Fruit fly (Drosophila melanogaster) whole organism, wandering third instar larva: ENCODE data around the gene CG3123.
A peak's percentile ranks its signal among the peaks of the same experiment; 100 is the strongest.

Experiments used
- Abd-B ChIP-seq: fragments of >200 bp; optimal IDR thresholded peaks from 2 replicates; lab custom pipeline; 2017; ENCODE audit warnings: missing biosample characterization, missing genetic modification characterization
- CG9705 ChIP-seq: fragments of 200-800 bp; sonication (Bioruptor generic); optimal IDR thresholded peaks from 2 replicates; lab custom pipeline; 2018; ENCODE audit warnings: missing biosample characterization, mild to moderate bottlenecking, missing genetic modification characterization
- CrebA ChIP-seq: fragments of 200-800 bp; sonication (Bioruptor generic); optimal IDR thresholded peaks from 2 replicates; lab custom pipeline; 2016; ENCODE audit warnings: missing biosample characterization, mild to moderate bottlenecking, missing genetic modification characterization, borderline replicate concordance
- Dfd ChIP-seq: fragments of >200 bp; optimal IDR thresholded peaks from 2 replicates; lab custom pipeline; 2017; ENCODE audit warnings: missing biosample characterization, missing genetic modification characterization
- Dif ChIP-seq: fragments of 200-275, 200-300 bp; sonication (Bioruptor generic); optimal IDR thresholded peaks from 2 replicates; lab custom pipeline; 2018; ENCODE audit warnings: missing biosample characterization, missing genetic modification characterization; ENCODE audit not compliant: partially characterized antibody
- GATAd ChIP-seq: sonication (Bioruptor generic); optimal IDR thresholded peaks from 2 replicates; lab custom pipeline; 2016; ENCODE audit warnings: missing biosample characterization, missing genetic modification characterization
- Hnf4 ChIP-seq: fragments of 200-800 bp; sonication (Bioruptor generic); optimal IDR thresholded peaks from 2 replicates; lab custom pipeline; 2016; ENCODE audit warnings: missing biosample characterization, mild to moderate bottlenecking, missing genetic modification characterization
- Hr78 ChIP-seq: fragments of >200 bp; optimal IDR thresholded peaks from 2 replicates; lab custom pipeline; 2017; ENCODE audit warnings: missing biosample characterization, missing genetic modification characterization
- Hr83 ChIP-seq: fragments of 200-300 bp; sonication (Bioruptor generic); optimal IDR thresholded peaks from 2 replicates; lab custom pipeline; 2016; ENCODE audit warnings: missing biosample characterization, mild to moderate bottlenecking, missing genetic modification characterization, moderate library complexity; ENCODE audit not compliant: poor library complexity, severe bottlenecking
- Jra ChIP-seq: sonication (Bioruptor generic); optimal IDR thresholded peaks from 2 replicates; lab custom pipeline; 2016; ENCODE audit warnings: missing biosample characterization, missing genetic modification characterization
- Myc ChIP-seq: fragments of >200 bp; optimal IDR thresholded peaks from 2 replicates; lab custom pipeline; 2017
- N ChIP-seq: fragments of >200 bp; optimal IDR thresholded peaks from 2 replicates; lab custom pipeline; 2018; ENCODE audit warnings: missing biosample characterization, missing external identifiers, missing genetic modification characterization
- OdsH ChIP-seq: fragments of 200-800 bp; sonication (Bioruptor generic); optimal IDR thresholded peaks from 2 replicates; lab custom pipeline; 2016; ENCODE audit warnings: missing biosample characterization, mild to moderate bottlenecking, missing genetic modification characterization
- Rel ChIP-seq, 2 experiments: fragments of 200-800 bp; sonication (Bioruptor generic) in 1 of 2; optimal IDR thresholded peaks; 2 replicates in 1 of 2; 3 replicates in 1 of 2; lab custom pipeline; 2016 to 2019; ENCODE audit warnings: mild to moderate bottlenecking in 2 of 2, missing biosample characterization in 2 of 2, missing genetic modification characterization in 2 of 2, moderate library complexity in 1 of 2
- br ChIP-seq: fragments of 200-800 bp; sonication (Bioruptor generic); optimal IDR thresholded peaks from 2 replicates; lab custom pipeline; 2016; ENCODE audit warnings: missing biosample characterization, missing genetic modification characterization
- brk ChIP-seq: fragments of 200-800 bp; sonication (Bioruptor generic); optimal IDR thresholded peaks from 2 replicates; lab custom pipeline; 2016; ENCODE audit warnings: missing biosample characterization, mild to moderate bottlenecking, missing genetic modification characterization
- dl ChIP-seq, 2 experiments: fragments of 175-275, 200-275 bp in 1 of 2; fragments of 200-275 bp in 1 of 2; sonication (Bioruptor generic); optimal IDR thresholded peaks; lab custom pipeline; 2018; ENCODE audit warnings: mild to moderate bottlenecking in 2 of 2, missing biosample characterization in 2 of 2, missing genetic modification characterization in 2 of 2, moderate library complexity in 2 of 2; ENCODE audit not compliant: partially characterized antibody in 2 of 2, insufficient read depth in 1 of 2
- dmrt93B ChIP-seq: fragments of 200-800 bp; sonication (Bioruptor generic); optimal IDR thresholded peaks from 2 replicates; lab custom pipeline; 2018; ENCODE audit warnings: missing biosample characterization, mild to moderate bottlenecking, missing genetic modification characterization
- ey ChIP-seq: fragments of 200-800 bp; sonication (Bioruptor generic); optimal IDR thresholded peaks from 2 replicates; lab custom pipeline; 2016; ENCODE audit warnings: missing biosample characterization, missing genetic modification characterization
- foxo ChIP-seq, 2 experiments: fragments of 200-800 bp; sonication (Bioruptor generic); optimal IDR thresholded peaks; 2 replicates in 1 of 2; 3 replicates in 1 of 2; lab custom pipeline; 2016 to 2017; ENCODE audit warnings: missing biosample characterization in 2 of 2, missing genetic modification characterization in 2 of 2
- fru ChIP-seq: fragments of 200-800 bp; sonication (Bioruptor generic); optimal IDR thresholded peaks from 3 replicates; lab custom pipeline; 2016; ENCODE audit warnings: missing biosample characterization, mild to moderate bottlenecking, missing genetic modification characterization
- h ChIP-seq: fragments of 200-800 bp; sonication (Bioruptor generic); optimal IDR thresholded peaks from 3 replicates; lab custom pipeline; 2016; ENCODE audit warnings: missing biosample characterization, mild to moderate bottlenecking, missing genetic modification characterization
- jim ChIP-seq: fragments of 175-275, 200-325 bp; sonication (Bioruptor generic); optimal IDR thresholded peaks from 2 replicates; lab custom pipeline; 2016; ENCODE audit warnings: missing biosample characterization, mild to moderate bottlenecking, missing genetic modification characterization
- lola ChIP-seq: fragments of >200 bp; optimal IDR thresholded peaks from 2 replicates; lab custom pipeline; 2017; ENCODE audit warnings: missing biosample characterization, missing genetic modification characterization
- pan ChIP-seq: fragments of >200 bp; optimal IDR thresholded peaks from 2 replicates; lab custom pipeline; 2017
- psq ChIP-seq: fragments of 200-800 bp; sonication (Bioruptor generic); optimal IDR thresholded peaks from 3 replicates; lab custom pipeline; 2017; ENCODE audit warnings: missing biosample characterization, mild to moderate bottlenecking, missing genetic modification characterization, moderate library complexity
- rgr ChIP-seq: fragments of 200-800 bp; sonication (Bioruptor generic); optimal IDR thresholded peaks from 3 replicates; lab custom pipeline; 2016; ENCODE audit warnings: missing biosample characterization, mild to moderate bottlenecking, missing genetic modification characterization
- sage ChIP-seq: fragments of 200-800 bp; sonication (Bioruptor generic); optimal IDR thresholded peaks from 2 replicates; lab custom pipeline; 2016; ENCODE audit warnings: missing biosample characterization, mild to moderate bottlenecking, missing genetic modification characterization
- sv ChIP-seq: fragments of 200-800 bp; sonication (Bioruptor generic); optimal IDR thresholded peaks from 3 replicates; lab custom pipeline; 2016; ENCODE audit warnings: missing biosample characterization, missing genetic modification characterization
- tai ChIP-seq: sonication (Bioruptor generic); optimal IDR thresholded peaks from 2 replicates; lab custom pipeline; 2016; ENCODE audit warnings: missing biosample characterization, missing genetic modification characterization
- woc ChIP-seq: sonication (Bioruptor generic); optimal IDR thresholded peaks from 2 replicates; lab custom pipeline; 2016; ENCODE audit warnings: missing biosample characterization, mild to moderate bottlenecking, missing genetic modification characterization

The CG3123 gene

dm6 chr2L:2872309-2872932 is 47.1 kb upstream of the CG3123 start:
- TF ChIP-seq ey (GFP tag; lab: Kevin White, UChicago): no peak
- TF ChIP-seq OdsH: no peak
- TF ChIP-seq Rel (GFP tag; optimal IDR thresholded peaks at IDR 0.05; lab: Kevin White, UChicago): no peak
- no peak for TF ChIP-seq Rel (tag; optimal IDR thresholded peaks at IDR 0.05; lab: Kevin White, UChicago)
- no peak for TF ChIP-seq CrebA
- TF ChIP-seq GATAd (GFP tag; lab: Kevin White, UChicago): no peak
- TF ChIP-seq CG9705 (GFP tag; lab: Kevin White, UChicago): no peak
- TF ChIP-seq Dfd (GFP tag; lab: Kevin White, UChicago): no peak
- no peak for TF ChIP-seq Abd-B (GFP tag; lab: Kevin White, UChicago)
- no peak for TF ChIP-seq rgr (GFP tag; lab: Kevin White, UChicago)
- no peak for TF ChIP-seq fru (GFP tag; lab: Kevin White, UChicago)
- TF ChIP-seq tai (GFP tag; lab: Kevin White, UChicago): no peak
- no peak for TF ChIP-seq brk (GFP tag; lab: Kevin White, UChicago)
- TF ChIP-seq lola (GFP tag; lab: Kevin White, UChicago): no peak
- TF ChIP-seq, all 38 proteins: peak for 0

DNA sequence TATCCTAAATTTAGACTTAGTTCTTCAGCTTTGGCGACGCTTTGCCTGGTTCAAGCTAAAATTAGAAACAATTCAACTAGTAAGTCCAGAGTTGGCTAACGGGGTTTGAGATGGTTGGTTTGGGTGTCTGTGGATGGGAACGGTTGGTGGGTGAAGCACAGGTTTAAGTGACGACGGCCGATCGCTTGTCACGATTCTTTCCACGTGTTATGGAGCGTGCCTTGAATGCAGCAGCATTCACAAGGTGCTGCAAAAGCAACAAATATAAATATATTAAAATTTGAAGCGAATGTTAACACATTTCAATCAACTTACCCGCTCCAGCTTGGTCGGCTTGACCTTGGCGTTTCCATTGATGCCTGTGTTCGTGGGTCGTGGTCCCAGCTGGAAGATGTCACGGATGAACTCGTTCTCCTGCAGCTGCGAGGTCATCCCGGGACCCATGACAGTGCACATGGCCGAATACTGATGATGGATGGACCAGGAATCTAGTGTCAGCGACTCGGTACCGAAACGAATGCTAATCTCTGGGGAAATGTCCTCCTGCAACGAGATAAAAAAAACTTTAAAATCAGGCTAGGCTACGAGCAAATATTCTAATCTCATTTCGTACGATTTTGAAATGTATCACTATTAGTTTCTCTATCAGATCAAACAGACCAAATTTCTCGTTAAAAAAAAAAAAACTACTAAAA is 43.8 kb upstream of the CG3123 start, which contains the start of gene CG8813:
TSS of gene CG8813 (plus strand) at position 645 of the 695 bp plus-strand sequence.
- TF ChIP-seq woc (GFP tag; lab: Kevin White, UChicago) (no peak), Abd-B (GFP tag; lab: Kevin White, UChicago) (no peak), sage (no peak), fru (GFP tag; lab: Kevin White, UChicago) (no peak), pan (no peak), jim (no peak), Hr83 (no peak), dmrt93B (no peak), OdsH (no peak), ey (GFP tag; lab: Kevin White, UChicago) (no peak), Myc (lab: Kevin White, UChicago) (no peak), sv (GFP tag; lab: Kevin White, UChicago) (no peak), psq (GFP tag; lab: Kevin White, UChicago) (no peak), Dfd (GFP tag; lab: Kevin White, UChicago) (no peak), rgr (GFP tag; lab: Kevin White, UChicago) (no peak), h (GFP tag; lab: Kevin White, UChicago) (no peak)

dm6 chr2L:2865560-2866309 is 40.4 kb upstream of the CG3123 start:
- TF ChIP-seq Hnf4 (GFP tag; lab: Kevin White, UChicago): peak; percentile 12
- TF ChIP-seq jim: no peak
- no peak for TF ChIP-seq N (GFP tag; lab: Kevin White, UChicago)
- no peak for TF ChIP-seq Rel (GFP tag; optimal IDR thresholded peaks at IDR 0.05; lab: Kevin White, UChicago)
- TF ChIP-seq Rel (tag; optimal IDR thresholded peaks at IDR 0.05; lab: Kevin White, UChicago): peak; percentile 51
- no peak for TF ChIP-seq Hr78 (GFP tag; lab: Kevin White, UChicago)
- TF ChIP-seq woc (GFP tag; lab: Kevin White, UChicago): no peak

- TF ChIP-seq brk (GFP tag; lab: Kevin White, UChicago) (no peak), h (GFP tag; lab: Kevin White, UChicago) (peak; percentile 18), rgr (GFP tag; lab: Kevin White, UChicago) (peak; percentile 34), Hr83 (peak; percentile 52)
- TF ChIP-seq, all 38 proteins: peak for 3
Observed at dm6 chr2L:2864601-2865000, 39.3 kb upstream of the CG3123 start.

DNA sequence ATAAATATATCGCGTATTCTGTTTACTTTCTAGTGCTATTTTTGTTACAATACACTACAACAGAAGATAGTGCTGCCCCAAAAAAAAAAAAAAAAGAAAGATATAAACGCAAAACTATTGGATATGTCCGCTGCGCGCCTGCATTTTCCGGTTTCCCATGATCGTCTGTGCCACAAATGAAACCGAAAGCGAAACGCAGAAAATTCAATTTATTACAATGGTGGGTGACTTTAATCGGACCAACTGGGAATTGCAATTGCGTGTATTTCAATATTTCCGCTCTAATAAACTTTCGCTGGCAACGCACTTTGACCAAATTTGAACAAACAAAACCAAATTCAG is 37.3 kb upstream of the CG3123 start:
- TF ChIP-seq Hr83: no peak
- TF ChIP-seq psq (GFP tag; lab: Kevin White, UChicago): no peak
- no peak for TF ChIP-seq foxo (GFP tag; optimal IDR thresholded peaks at IDR 0.05; lab: Kevin White, UChicago)
- no peak for TF ChIP-seq Jra (GFP tag; lab: Kevin White, UChicago)
- no peak for TF ChIP-seq ey (GFP tag; lab: Kevin White, UChicago)
- no peak for TF ChIP-seq br (GFP tag; lab: Kevin White, UChicago)
- no peak for TF ChIP-seq dl (GFP tag; optimal IDR thresholded peaks at IDR 0.05; lab: Kevin White, UChicago; ENCODE audit: insufficient read depth in 1 of 2, partially characterized antibody in 2 of 2)
- TF ChIP-seq Hnf4 (GFP tag; lab: Kevin White, UChicago): no peak
- TF ChIP-seq tai (GFP tag; lab: Kevin White, UChicago): no peak
- TF ChIP-seq woc (GFP tag; lab: Kevin White, UChicago): no peak
- TF ChIP-seq rgr (GFP tag; lab: Kevin White, UChicago): no peak
- no peak for TF ChIP-seq sv (GFP tag; lab: Kevin White, UChicago)
- TF ChIP-seq N (GFP tag; lab: Kevin White, UChicago): no peak
- TF ChIP-seq Dif: no peak
- TF ChIP-seq OdsH: no peak
- TF ChIP-seq, all 38 proteins: peak for 0
